Fruit fly (Drosophila melanogaster): Measurements from ENCODE around the gene se.

Gene se

dm6 chr3L:8559754-8560328 is 39.5 kb downstream of the se start:
- no peak for TF ChIP-seq dac (GFP tag; optimal IDR thresholded peaks at IDR 0.05)
- TF ChIP-seq CG10631 (GFP tag; optimal IDR thresholded peaks at IDR 0.05), result no peak
- TF ChIP-seq CG6808 (GFP tag; optimal IDR thresholded peaks at IDR 0.05), result no peak
- TF ChIP-seq dsx (GFP tag; optimal IDR thresholded peaks at IDR 0.05; ENCODE audit: poor library complexity, severe bottlenecking), result no peak
- TF ChIP-seq CG32006 (GFP tag; optimal IDR thresholded peaks at IDR 0.05), result no peak
- no peak for TF ChIP-seq CG15336 (GFP tag; IDR thresholded peaks at IDR 0.05)
- no peak for TF ChIP-seq topi (GFP tag; optimal IDR thresholded peaks at IDR 0.05)
- no peak for TF ChIP-seq CG4318 (GFP tag; optimal IDR thresholded peaks at IDR 0.05)
- TF ChIP-seq Smox (GFP tag; optimal IDR thresholded peaks at IDR 0.05), result no peak
- TF ChIP-seq Eip93F (GFP tag; optimal IDR thresholded peaks at IDR 0.05), result no peak
- no peak for TF ChIP-seq salr (GFP tag; optimal IDR thresholded peaks at IDR 0.05)
- TF ChIP-seq CG10669 (GFP tag; optimal IDR thresholded peaks at IDR 0.05), result no peak
- TF ChIP-seq Sox102F (GFP tag; optimal IDR thresholded peaks at IDR 0.05), result no peak
- no peak for TF ChIP-seq CG8119 (GFP tag; IDR thresholded peaks at IDR 0.05)
- no peak for TF ChIP-seq CG34406 (GFP tag; optimal IDR thresholded peaks at IDR 0.05)

- TF ChIP-seq fd59A (GFP tag; optimal IDR thresholded peaks at IDR 0.05) (no peak), svp (GFP tag) (no peak), Eip78C (GFP tag) (no peak), CG16779 (tag; optimal IDR thresholded peaks at IDR 0.05) (no peak), CG6792 (GFP tag; optimal IDR thresholded peaks at IDR 0.05) (no peak), CG8632 (GFP tag; optimal IDR thresholded peaks at IDR 0.05) (no peak), CG6163 (GFP tag; IDR thresholded peaks at IDR 0.05) (no peak), Eip75B (GFP tag; optimal IDR thresholded peaks at IDR 0.05) (no peak), Hr39 (GFP tag; optimal IDR thresholded peaks at IDR 0.05) (no peak), Eip93F (GFP tag; optimal IDR thresholded peaks at IDR 0.05) (no peak), ss (GFP tag; optimal IDR thresholded peaks at IDR 0.05) (no peak), CG9139 (GFP tag; optimal IDR thresholded peaks at IDR 0.05) (no peak), CG3032 (tag; optimal IDR thresholded peaks at IDR 0.05) (no peak), esn (GFP tag; optimal IDR thresholded peaks at IDR 0.05) (no peak), CG8119 (GFP tag; IDR thresholded peaks at IDR 0.05) (no peak), CG6854 (GFP tag; optimal IDR thresholded peaks at IDR 0.05) (no peak), dac (GFP tag; optimal IDR thresholded peaks at IDR 0.05) (no peak), CG11902 (GFP tag; optimal IDR thresholded peaks at IDR 0.05) (no peak)
Observed at dm6 chr3L:8560637-8561036, 40.3 kb downstream of the se start.

Measured in whole organism, prepupa.